Worm (Caenorhabditis elegans) whole organism, L2 larva: ENCODE results near the gene Y49F6C.8.

ENCODE experiments used
- C34F6.9 ChIP-seq: fragments of 150-350 bp; optimal IDR thresholded peaks from 2 replicates; lab custom pipeline; 2014; ENCODE audit warnings: missing biosample characterization, missing genetic modification characterization
- aly-2 ChIP-seq: fragments of 150-350 bp; optimal IDR thresholded peaks from 2 replicates; lab custom pipeline; 2014; ENCODE audit warnings: missing biosample characterization, missing genetic modification characterization
- lin-11 ChIP-seq: fragments of 150-350 bp; sonication (generic microtip); optimal IDR thresholded peaks from 2 replicates; lab custom pipeline; 2014; ENCODE audit warnings: missing biosample characterization, missing genetic modification characterization, inconsistent platforms, mixed read lengths
- nhr-77 ChIP-seq: fragments of 150-350 bp; optimal IDR thresholded peaks from 2 replicates; lab custom pipeline; 2014; ENCODE audit warnings: missing biosample characterization, missing genetic modification characterization
- peb-1 ChIP-seq: fragments of 150-350 bp; optimal IDR thresholded peaks from 2 replicates; lab custom pipeline; 2014; ENCODE audit warnings: missing biosample characterization, missing genetic modification characterization
- unc-62 ChIP-seq: fragments of 150-350 bp; optimal IDR thresholded peaks from 2 replicates; lab custom pipeline; 2014; ENCODE audit warnings: missing biosample characterization, missing genetic modification reagents, missing genetic modification characterization

DNA sequence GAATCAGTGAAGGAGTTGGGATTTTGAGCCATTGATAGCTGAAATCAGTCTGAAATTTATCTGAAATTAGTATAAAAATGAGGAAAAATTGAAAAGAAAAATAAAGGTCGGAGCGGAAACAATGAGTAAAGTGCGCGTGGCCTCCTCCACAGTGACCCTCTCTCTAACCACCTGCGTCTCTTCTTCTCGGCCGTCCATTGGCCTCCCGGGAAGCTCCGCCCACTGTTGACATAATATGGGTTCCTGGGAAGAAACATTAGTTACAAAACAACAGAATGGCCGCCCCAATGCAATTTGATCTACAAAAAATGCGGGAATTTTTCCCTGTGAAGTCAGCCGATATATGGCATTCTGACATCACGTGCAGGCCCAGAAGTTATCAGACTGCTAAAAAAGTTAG, at the start of gene Y49F6C.8:
- TF ChIP-seq C34F6.9: no peak
- no peak for TF ChIP-seq aly-2
- TF ChIP-seq peb-1 (tag; lab: Kevin White, UChicago): no peak
- TF ChIP-seq unc-62 (GFP tag; lab: Kevin White, UChicago): no peak
- TF ChIP-seq lin-11 (tag; lab: Kevin White, UChicago): no peak
- no peak for TF ChIP-seq nhr-77 (tag; lab: Kevin White, UChicago)
